Fruit fly (Drosophila melanogaster) Kc167 (cell line): ENCODE data around the gene shf.

ENCODE experiments used
- Myc ChIP-seq: fragments of >200 bp; optimal IDR thresholded peaks from 2 replicates; lab custom pipeline; 2017; ENCODE audit warnings: missing external identifiers
- h ChIP-seq: fragments of >200 bp; optimal IDR thresholded peaks from 3 replicates; lab custom pipeline; 2018; ENCODE audit warnings: missing external identifiers
- insv ChIP-seq: fragments of >200 bp; optimal IDR thresholded peaks from 3 replicates; lab custom pipeline; 2018; ENCODE audit warnings: missing external identifiers
- psq ChIP-seq: fragments of >200 bp; optimal IDR thresholded peaks from 2 replicates; lab custom pipeline; 2017; ENCODE audit warnings: missing external identifiers
- ttk ChIP-seq: sonication (Bioruptor generic); optimal IDR thresholded peaks from 2 replicates; lab custom pipeline; 2017; ENCODE audit warnings: missing external identifiers

DNA sequence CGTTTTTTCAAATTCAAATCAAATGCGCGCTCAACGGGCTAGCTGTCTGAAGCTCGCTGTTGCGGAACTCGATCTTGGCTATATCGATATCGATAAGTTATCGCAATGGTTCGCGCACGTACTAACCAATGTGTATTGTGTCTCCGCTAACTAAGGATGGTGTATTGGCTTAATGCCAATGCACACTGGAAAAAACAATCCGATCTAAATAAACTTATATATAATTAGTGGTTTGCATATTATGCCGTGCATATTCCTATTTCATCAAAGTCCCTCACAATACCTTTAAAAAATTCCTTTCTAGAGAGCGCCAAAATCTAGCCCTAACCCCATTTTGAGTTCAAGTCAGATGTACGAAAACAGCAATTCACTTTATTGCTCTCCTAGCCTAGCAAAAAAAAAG is 38.3 kb downstream of the shf start:
- no peak for TF ChIP-seq ttk (lab: Kevin White, UChicago)
- no peak for TF ChIP-seq insv (lab: Kevin White, UChicago)
- no peak for TF ChIP-seq psq
- TF ChIP-seq h (lab: Kevin White, UChicago): no peak
- no peak for TF ChIP-seq Myc
